Worm (Caenorhabditis elegans) whole organism, early embryonic: ENCODE results near the gene Y45F10B.59.

Experiments
- ama-1 ChIP-seq: fragments of 150-350 bp; optimal IDR thresholded peaks from 2 replicates; lab custom pipeline; 2014
- ceh-36 ChIP-seq: sonication (generic microtip); optimal IDR thresholded peaks from 2 replicates; lab custom pipeline; 2016; ENCODE audit warnings: missing genetic modification characterization, inconsistent platforms, missing compliant biosample characterization
- flt-1 ChIP-seq: fragments of 200-800 bp; sonication (Bioruptor generic); IDR thresholded peaks from 2 replicates; pipeline ENCODE4 v1.3.6; 2022; ENCODE audit warnings: missing genetic modification characterization, missing compliant biosample characterization
- hnd-1 ChIP-seq: sonication (generic microtip); optimal IDR thresholded peaks from 2 replicates; lab custom pipeline; 2016; ENCODE audit warnings: missing genetic modification characterization, missing compliant biosample characterization
- pes-1 ChIP-seq: fragments of 200-800 bp; sonication (Bioruptor generic); IDR thresholded peaks from 2 replicates; pipeline ENCODE4 v1.3.6; 2022; ENCODE audit warnings: missing genetic modification reagents, missing genetic modification characterization, missing compliant biosample characterization
- scrt-1 ChIP-seq: fragments of 200-800 bp; sonication (Bioruptor generic); IDR thresholded peaks from 2 replicates; pipeline ENCODE4 v1.3.6; 2022; ENCODE audit warnings: missing genetic modification characterization, missing compliant biosample characterization
- tra-4 ChIP-seq: sonication (generic microtip); optimal IDR thresholded peaks from 2 replicates; lab custom pipeline; 2017; ENCODE audit warnings: missing genetic modification characterization, missing compliant biosample characterization

- TF ChIP-seq flt-1 (GFP tag; lab: Robert Waterston, UW) (no peak), tra-4 (tag; lab: Kevin White, UChicago) (no peak), pes-1 (no peak), hnd-1 (no peak), ama-1 (lab: Kevin White, UChicago) (no peak), ceh-36 (no peak), scrt-1 (no peak)
Measured at ce11 chrIV:13649126-13649525, 46.7 kb downstream of the Y45F10B.59 start, which contains the start of gene C08F11.10.
